Worm (Caenorhabditis elegans) whole organism, mixed stage, embryonic: Measurements from ENCODE around the gene rfp-1.

Experiments
- bed-3 ChIP-seq: fragments of 200-800 bp; sonication (Bioruptor generic); optimal IDR thresholded peaks from 3 replicates; lab custom pipeline; 2018; ENCODE audit warnings: mild to moderate bottlenecking, missing genetic modification characterization, moderate library complexity, missing compliant biosample characterization
- ceh-83 ChIP-seq: fragments of 200-800 bp; sonication (Bioruptor generic); optimal IDR thresholded peaks from 2 replicates; lab custom pipeline; 2018; ENCODE audit warnings: mild to moderate bottlenecking, missing genetic modification characterization, missing compliant biosample characterization
- ces-1 ChIP-seq: fragments of 150-350 bp; optimal IDR thresholded peaks from 2 replicates; lab custom pipeline; 2014; ENCODE audit warnings: missing biosample characterization, missing genetic modification reagents, missing genetic modification characterization
- lsy-2 ChIP-seq: fragments of 150-350 bp; optimal IDR thresholded peaks from 2 replicates; lab custom pipeline; 2014; ENCODE audit warnings: missing biosample characterization, missing genetic modification characterization
- mep-1 ChIP-seq: fragments of 150-350 bp; optimal IDR thresholded peaks from 2 replicates; lab custom pipeline; 2017; ENCODE audit warnings: missing biosample characterization, missing genetic modification reagents, missing genetic modification characterization, inconsistent platforms
- nhr-28 ChIP-seq: fragments of 150-350 bp; optimal IDR thresholded peaks from 2 replicates; lab custom pipeline; 2014; ENCODE audit warnings: missing biosample characterization, missing genetic modification characterization
- nhr-76 ChIP-seq: sonication (generic microtip); optimal IDR thresholded peaks from 2 replicates; lab custom pipeline; 2017; ENCODE audit warnings: missing biosample characterization, missing genetic modification characterization
- pha-4 ChIP-seq: fragments of 150-350 bp; optimal IDR thresholded peaks from 2 replicates; lab custom pipeline; 2018; ENCODE audit warnings: missing biosample characterization, missing genetic modification reagents, missing genetic modification characterization
- snpc-4 ChIP-seq: fragments of 150-350 bp; optimal IDR thresholded peaks from 2 replicates; lab custom pipeline; 2014; ENCODE audit warnings: missing biosample characterization, missing genetic modification characterization
- sptf-1 ChIP-seq: sonication (generic microtip); optimal IDR thresholded peaks from 2 replicates; lab custom pipeline; 2017; ENCODE audit warnings: mild to moderate bottlenecking, missing genetic modification characterization, moderate library complexity, missing compliant biosample characterization
- unc-62 ChIP-seq: fragments of 150-350 bp; optimal IDR thresholded peaks from 2 replicates; lab custom pipeline; 2014; ENCODE audit warnings: missing biosample characterization, missing genetic modification reagents, missing genetic modification characterization

ce11 chrIII:8321225-8321624 is 37.2 kb upstream of the rfp-1 start:
- TF ChIP-seq mep-1 (tag; lab: Kevin White, UChicago) (no peak), pha-4 (tag; lab: Kevin White, UChicago) (no peak), snpc-4 (tag; lab: Kevin White, UChicago) (no peak), ceh-83 (no peak), bed-3 (no peak), unc-62 (no peak), sptf-1 (tag; lab: Kevin White, UChicago) (no peak), ces-1 (GFP tag; lab: Kevin White, UChicago) (no peak), lsy-2 (no peak), nhr-28 (no peak), nhr-76 (tag; lab: Kevin White, UChicago) (no peak)
